Worm (Caenorhabditis elegans) whole organism, young adult: ENCODE results near the gene hex-3.

ENCODE experiments used
- ama-1 ChIP-seq, 3 experiments: fragments of 150-350 bp in 1 of 3; sonication (generic microtip) in 2 of 3; optimal IDR thresholded peaks; 2 replicates each; lab custom pipeline; 2014 to 2018; ENCODE audit warnings: missing biosample characterization in 2 of 3, missing genetic modification characterization in 2 of 3, missing genetic modification reagents in 2 of 3
- attf-6 ChIP-seq: fragments of 200-800 bp; sonication (Bioruptor generic); IDR thresholded peaks from 2 replicates; pipeline ENCODE4 v1.3.6; 2022; ENCODE audit warnings: missing genetic modification reagents, missing genetic modification characterization, missing compliant biosample characterization
- ceh-91 ChIP-seq: fragments of 200-800 bp; sonication (Bioruptor generic); IDR thresholded peaks from 2 replicates; pipeline ENCODE4 v1.3.6; 2022; ENCODE audit warnings: missing genetic modification reagents, missing genetic modification characterization, missing compliant biosample characterization
- chd-7 ChIP-seq: sonication (generic microtip); optimal IDR thresholded peaks from 2 replicates; lab custom pipeline; 2016; ENCODE audit warnings: mild to moderate bottlenecking, missing genetic modification characterization, moderate library complexity, missing compliant biosample characterization
- dpl-1 ChIP-seq: fragments of 150-350 bp; optimal IDR thresholded peaks from 2 replicates; lab custom pipeline; 2014; ENCODE audit warnings: missing biosample characterization, missing genetic modification reagents, missing genetic modification characterization
- lin-40 ChIP-seq: sonication (generic microtip); optimal IDR thresholded peaks from 2 replicates; lab custom pipeline; 2016; ENCODE audit warnings: missing genetic modification characterization, mild to moderate bottlenecking, missing compliant biosample characterization, missing genotype, missing genetic modification reagents
- madf-6 ChIP-seq: fragments of 200-800 bp; sonication (Bioruptor generic); IDR thresholded peaks from 2 replicates; pipeline ENCODE4 v1.3.6; 2022; ENCODE audit warnings: missing genetic modification reagents, missing genetic modification characterization, missing compliant biosample characterization
- nfya-1 ChIP-seq: sonication (generic microtip); optimal IDR thresholded peaks from 2 replicates; lab custom pipeline; 2017; ENCODE audit warnings: antibody characterized with exemption, missing compliant biosample characterization, missing genetic modification characterization, borderline replicate concordance; ENCODE audit not compliant: insufficient read depth
- pha-4 ChIP-seq: fragments of 150-350 bp; sonication (generic microtip); optimal IDR thresholded peaks from 2 replicates; lab custom pipeline; 2014; ENCODE audit warnings: missing biosample characterization, missing genetic modification reagents, missing genetic modification characterization
- rec-8 ChIP-seq, 2 experiments: sonication (generic microtip); optimal IDR thresholded peaks; 2 replicates each; lab custom pipeline; 2016; ENCODE audit warnings: mild to moderate bottlenecking in 2 of 2, missing genetic modification characterization in 2 of 2, missing genetic modification reagents in 2 of 2, missing genotype in 2 of 2, missing biosample characterization in 1 of 2, missing compliant biosample characterization in 1 of 2, moderate library complexity in 1 of 2
- unc-130 ChIP-seq: sonication (generic microtip); optimal IDR thresholded peaks from 2 replicates; lab custom pipeline; 2016; ENCODE audit warnings: missing genetic modification reagents, missing genetic modification characterization, missing compliant biosample characterization

DNA sequence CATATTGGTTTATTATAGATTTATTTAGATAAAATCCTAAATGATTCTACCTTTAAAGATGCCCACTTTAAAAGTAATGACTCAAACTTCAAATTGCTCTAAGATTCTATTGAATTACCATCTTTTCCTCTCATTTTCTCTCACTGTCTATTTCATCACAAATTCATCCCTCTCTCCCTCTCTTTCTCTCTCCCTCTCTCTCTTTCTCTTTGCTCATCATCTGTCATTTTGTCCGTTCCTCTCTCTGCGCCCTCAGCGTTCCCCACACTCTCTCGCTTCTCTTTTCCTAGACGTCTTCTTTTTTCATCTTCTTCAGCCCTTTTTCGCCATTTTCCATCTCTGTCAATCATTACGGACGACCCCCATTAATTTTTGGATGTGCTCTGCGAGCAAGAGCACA lies 56.1 kb downstream of the hex-3 start:
- TF ChIP-seq attf-6 (GFP tag; lab: Robert Waterston, UW) (no peak), nfya-1 (tag; lab: Kevin White, UChicago) (no peak), rec-8 (tag; optimal IDR thresholded peaks at IDR 0.05; lab: Kevin White, UChicago) (no peak), chd-7 (tag; lab: Kevin White, UChicago) (no peak), ama-1 (optimal IDR thresholded peaks at IDR 0.05; lab: Kevin White, UChicago) (no peak), ama-1 (GFP tag; optimal IDR thresholded peaks at IDR 0.05; lab: Kevin White, UChicago) (peak in 1 of 2 experiments; percentile 12), pha-4 (no peak), ceh-91 (GFP tag; lab: Robert Waterston, UW) (no peak), dpl-1 (GFP tag; lab: Kevin White, UChicago) (peak; percentile 51), madf-6 (GFP tag; lab: Robert Waterston, UW) (no peak), lin-40 (tag; lab: Kevin White, UChicago) (peak; percentile 27), unc-130 (GFP tag; lab: Kevin White, UChicago) (no peak)
